Worm (Caenorhabditis elegans) whole organism, early embryonic: ENCODE results near the gene C15C8.4.

Experiments used
- B0310.2 ChIP-seq: sonication (generic microtip); optimal IDR thresholded peaks from 2 replicates; lab custom pipeline; 2016; ENCODE audit warnings: mild to moderate bottlenecking, missing genetic modification characterization, missing compliant biosample characterization
- aly-1 ChIP-seq: sonication (generic microtip); optimal IDR thresholded peaks from 2 replicates; lab custom pipeline; 2016; ENCODE audit warnings: missing genetic modification characterization, missing compliant biosample characterization
- ama-1 ChIP-seq: fragments of 150-350 bp; optimal IDR thresholded peaks from 2 replicates; lab custom pipeline; 2014
- ceh-13 ChIP-seq: fragments of 200-800 bp; sonication (Bioruptor generic); optimal IDR thresholded peaks from 2 replicates; lab custom pipeline; 2018; ENCODE audit warnings: mild to moderate bottlenecking, missing genetic modification characterization, missing compliant biosample characterization
- ets-7 ChIP-seq: sonication (generic microtip); optimal IDR thresholded peaks from 2 replicates; lab custom pipeline; 2016; ENCODE audit warnings: missing genotype, missing genetic modification characterization, missing compliant biosample characterization
- flt-1 ChIP-seq: fragments of 200-800 bp; sonication (Bioruptor generic); IDR thresholded peaks from 2 replicates; pipeline ENCODE4 v1.3.6; 2022; ENCODE audit warnings: missing genetic modification characterization, missing compliant biosample characterization
- hmbx-1 ChIP-seq: sonication (generic microtip); optimal IDR thresholded peaks from 2 replicates; lab custom pipeline; 2016; ENCODE audit warnings: mild to moderate bottlenecking, missing genetic modification characterization, missing compliant biosample characterization
- hmg-4 ChIP-seq: fragments of 200-800 bp; sonication (Bioruptor generic); optimal IDR thresholded peaks from 2 replicates; lab custom pipeline; 2018; ENCODE audit warnings: mild to moderate bottlenecking, missing genetic modification characterization, missing compliant biosample characterization
- hnd-1 ChIP-seq: sonication (generic microtip); optimal IDR thresholded peaks from 2 replicates; lab custom pipeline; 2016; ENCODE audit warnings: missing genetic modification characterization, missing compliant biosample characterization
- pes-1 ChIP-seq: fragments of 200-800 bp; sonication (Bioruptor generic); IDR thresholded peaks from 2 replicates; pipeline ENCODE4 v1.3.6; 2022; ENCODE audit warnings: missing genetic modification reagents, missing genetic modification characterization, missing compliant biosample characterization
- scrt-1 ChIP-seq: fragments of 200-800 bp; sonication (Bioruptor generic); IDR thresholded peaks from 2 replicates; pipeline ENCODE4 v1.3.6; 2022; ENCODE audit warnings: missing genetic modification characterization, missing compliant biosample characterization
- tbx-11 ChIP-seq: fragments of 200-800 bp; sonication (Bioruptor generic); IDR thresholded peaks from 2 replicates; pipeline ENCODE4 v1.3.6; 2022; ENCODE audit warnings: missing genetic modification characterization, missing compliant biosample characterization
- tbx-37 ChIP-seq: fragments of 200-800 bp; sonication (Bioruptor generic); conservative IDR thresholded peaks from 2 replicates; pipeline ENCODE4 v1.3.6; 2022; ENCODE audit warnings: missing genetic modification reagents, missing genetic modification characterization, missing compliant biosample characterization
- tra-4 ChIP-seq: sonication (generic microtip); optimal IDR thresholded peaks from 2 replicates; lab custom pipeline; 2017; ENCODE audit warnings: missing genetic modification characterization, missing compliant biosample characterization

DNA sequence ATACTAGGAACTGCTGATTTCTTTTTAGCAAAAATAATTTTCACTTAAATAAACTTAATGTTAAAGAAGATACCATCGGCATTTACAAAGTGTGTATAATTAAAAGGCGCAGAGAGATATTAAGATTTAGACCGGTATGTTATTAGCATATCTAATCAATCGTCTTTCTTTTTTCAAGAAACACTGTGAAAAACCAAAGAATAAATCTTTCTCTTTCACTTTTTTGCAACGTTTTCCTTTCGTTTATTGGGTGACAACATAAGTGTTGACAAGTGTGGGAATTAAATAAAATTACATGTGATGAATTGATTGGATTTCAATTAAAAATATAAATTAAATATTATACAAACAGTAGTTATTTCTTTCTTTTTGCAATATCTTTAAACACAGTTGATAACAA is 5.1 kb upstream of the C15C8.4 start, which contains the start of gene C15C8.8:
- no peak for TF ChIP-seq ama-1
- TF ChIP-seq tbx-37 (GFP tag; lab: Robert Waterston, UW): no peak
- no peak for TF ChIP-seq pes-1 (GFP tag; lab: Robert Waterston, UW)
- no peak for TF ChIP-seq ceh-13 (GFP tag; lab: Kevin White, UChicago)
- no peak for TF ChIP-seq ets-7 (tag; lab: Kevin White, UChicago)
- no peak for TF ChIP-seq tra-4 (tag; lab: Kevin White, UChicago)
- no peak for TF ChIP-seq aly-1
- no peak for TF ChIP-seq hmg-4 (GFP tag; lab: Kevin White, UChicago)
- TF ChIP-seq flt-1: no peak
- no peak for TF ChIP-seq hnd-1 (tag; lab: Kevin White, UChicago)
- TF ChIP-seq hmbx-1: no peak
- no peak for TF ChIP-seq tbx-11
- no peak for TF ChIP-seq B0310.2 (tag; lab: Kevin White, UChicago)
- no peak for TF ChIP-seq scrt-1
